Worm (Caenorhabditis elegans) whole organism, L1 larva: Measurements from ENCODE around the gene ttr-14.
A peak's percentile ranks its signal among the peaks of the same experiment; 100 is the strongest.

Experiments
- C16A3.4 ChIP-seq: fragments of 150-350 bp; optimal IDR thresholded peaks from 2 replicates; lab custom pipeline; 2014; ENCODE audit warnings: missing biosample characterization, missing genetic modification characterization
- C34B4.2 ChIP-seq: sonication (generic microtip); optimal IDR thresholded peaks from 2 replicates; lab custom pipeline; 2017; ENCODE audit warnings: mild to moderate bottlenecking, missing genetic modification characterization, missing compliant biosample characterization
- F16B12.6 ChIP-seq: fragments of 150-350 bp; optimal IDR thresholded peaks from 2 replicates; lab custom pipeline; 2014; ENCODE audit warnings: missing biosample characterization, missing genetic modification characterization
- ama-1 ChIP-seq: fragments of 150-350 bp; optimal IDR thresholded peaks from 2 replicates; lab custom pipeline; 2014
- ceh-8 ChIP-seq: fragments of 200-800 bp; sonication (Bioruptor generic); optimal IDR thresholded peaks from 2 replicates; lab custom pipeline; 2018; ENCODE audit warnings: mild to moderate bottlenecking, missing genetic modification characterization, moderate library complexity, missing compliant biosample characterization
- ceh-88 ChIP-seq: fragments of 200-800 bp; sonication (Bioruptor generic); IDR thresholded peaks from 2 replicates; pipeline ENCODE4 v1.3.6; 2022; ENCODE audit warnings: missing genetic modification characterization, missing compliant biosample characterization
- dpl-1 ChIP-seq, 3 experiments: fragments of 150-350 bp in 2 of 3; sonication (generic microtip) in 1 of 3; optimal IDR thresholded peaks; 2 replicates each; lab custom pipeline; 2014 to 2017; ENCODE audit warnings: missing biosample characterization in 3 of 3, missing genetic modification characterization in 3 of 3, missing genetic modification reagents in 3 of 3
- dsc-1 ChIP-seq: sonication (generic microtip); optimal IDR thresholded peaks from 2 replicates; lab custom pipeline; 2016; ENCODE audit warnings: mild to moderate bottlenecking, missing genetic modification characterization, missing compliant biosample characterization
- efl-1 ChIP-seq, 4 experiments: fragments of 150-350 bp; optimal IDR thresholded peaks in 3 of 4; peaks in 1 of 4; 1 replicate in 1 of 4; 2 replicates in 3 of 4; lab custom pipeline; 2014; ENCODE audit warnings: missing biosample characterization in 2 of 4, missing genetic modification characterization in 2 of 4, missing genetic modification reagents in 2 of 4
- egl-13 ChIP-seq: sonication (generic microtip); optimal IDR thresholded peaks from 2 replicates; lab custom pipeline; 2016; ENCODE audit warnings: missing genotype, missing genetic modification reagents, missing genetic modification characterization, missing compliant biosample characterization
- egl-27 ChIP-seq, 2 experiments: fragments of 150-350 bp in 1 of 2; sonication (generic microtip); optimal IDR thresholded peaks; 3 replicates each; lab custom pipeline; 2017 to 2018; ENCODE audit warnings: missing biosample characterization in 2 of 2, missing genetic modification characterization in 2 of 2, missing genetic modification reagents in 2 of 2
- elt-2 ChIP-seq: sonication (generic microtip); optimal IDR thresholded peaks from 2 replicates; lab custom pipeline; 2016; ENCODE audit warnings: missing genetic modification characterization, mild to moderate bottlenecking, inconsistent platforms, missing compliant biosample characterization, missing genetic modification reagents
- elt-3 ChIP-seq, 6 experiments: fragments of 150-350 bp in 1 of 6; sonication (generic microtip); optimal IDR thresholded peaks; 2 replicates each; lab custom pipeline; 2017 to 2018; ENCODE audit warnings: missing biosample characterization in 6 of 6, missing genetic modification characterization in 6 of 6, inconsistent platforms in 1 of 6
- ets-5 ChIP-seq: fragments of 200-800 bp; sonication (Bioruptor generic); IDR thresholded peaks from 2 replicates; pipeline ENCODE4 v1.3.6; 2022; ENCODE audit warnings: missing genetic modification characterization, missing compliant biosample characterization
- hlh-17 ChIP-seq: fragments of 200-800 bp; sonication (Bioruptor generic); optimal IDR thresholded peaks from 2 replicates; lab custom pipeline; 2018; ENCODE audit warnings: missing genetic modification characterization, mild to moderate bottlenecking, missing compliant biosample characterization, moderate library complexity, borderline replicate concordance
- hpl-2 ChIP-seq: fragments of 150-350 bp; optimal IDR thresholded peaks from 2 replicates; lab custom pipeline; 2014; ENCODE audit warnings: missing biosample characterization, missing genetic modification reagents, missing genetic modification characterization
- lin-14 ChIP-seq: fragments of 200-800 bp; sonication (Bioruptor generic); optimal IDR thresholded peaks from 2 replicates; lab custom pipeline; 2018; ENCODE audit warnings: mild to moderate bottlenecking, missing genetic modification characterization, moderate library complexity, missing compliant biosample characterization
- lin-15B ChIP-seq: fragments of 150-350 bp; sonication (generic microtip); optimal IDR thresholded peaks from 3 replicates; lab custom pipeline; 2014; ENCODE audit warnings: missing biosample characterization, missing genetic modification characterization
- lin-35 ChIP-seq, 2 experiments: fragments of 150-350 bp; optimal IDR thresholded peaks; 2 replicates each; lab custom pipeline; 2014; ENCODE audit warnings: missing biosample characterization in 2 of 2, missing genetic modification characterization in 2 of 2, missing genetic modification reagents in 2 of 2
- lin-39 ChIP-seq: fragments of 150-350 bp; optimal IDR thresholded peaks from 2 replicates; lab custom pipeline; 2014; ENCODE audit warnings: missing biosample characterization, missing genetic modification reagents, missing genetic modification characterization
- mep-1 ChIP-seq: fragments of 150-350 bp; optimal IDR thresholded peaks from 2 replicates; lab custom pipeline; 2014; ENCODE audit warnings: missing biosample characterization, missing genetic modification characterization
- nhr-20 ChIP-seq: sonication (generic microtip); optimal IDR thresholded peaks from 2 replicates; lab custom pipeline; 2016; ENCODE audit warnings: mild to moderate bottlenecking, missing genetic modification characterization, missing compliant biosample characterization
- nhr-71 ChIP-seq: sonication (generic microtip); optimal IDR thresholded peaks from 2 replicates; lab custom pipeline; 2016; ENCODE audit warnings: mild to moderate bottlenecking, missing genetic modification characterization, moderate library complexity, missing compliant biosample characterization
- nhr-76 ChIP-seq: sonication (generic microtip); optimal IDR thresholded peaks from 2 replicates; lab custom pipeline; 2017; ENCODE audit warnings: missing biosample characterization, missing genetic modification characterization
- nhr-77 ChIP-seq: fragments of 150-350 bp; optimal IDR thresholded peaks from 2 replicates; lab custom pipeline; 2014; ENCODE audit warnings: missing biosample characterization, missing genetic modification characterization
- nhr-85 ChIP-seq: sonication (generic microtip); peaks from one replicate; lab custom pipeline; 2016; ENCODE audit warnings: missing genetic modification characterization, inconsistent platforms, missing compliant biosample characterization
- nhr-90 ChIP-seq: sonication (generic microtip); optimal IDR thresholded peaks from 2 replicates; lab custom pipeline; 2016; ENCODE audit warnings: mild to moderate bottlenecking, missing genetic modification characterization, missing compliant biosample characterization; ENCODE audit not compliant: poor library complexity
- pag-3 ChIP-seq: sonication (generic microtip); optimal IDR thresholded peaks from 2 replicates; lab custom pipeline; 2017; ENCODE audit warnings: missing genetic modification characterization, mild to moderate bottlenecking, missing compliant biosample characterization, antibody characterized with exemption, borderline replicate concordance; ENCODE audit not compliant: insufficient read depth
- pqm-1 ChIP-seq: sonication (generic microtip); optimal IDR thresholded peaks from 3 replicates; lab custom pipeline; 2017; ENCODE audit warnings: missing biosample characterization, missing genetic modification characterization
- snu-23 ChIP-seq: sonication (generic microtip); optimal IDR thresholded peaks from 2 replicates; lab custom pipeline; 2016; ENCODE audit warnings: missing genetic modification characterization, missing compliant biosample characterization
- sox-4 ChIP-seq: sonication (generic microtip); optimal IDR thresholded peaks from 2 replicates; lab custom pipeline; 2016; ENCODE audit warnings: missing genetic modification characterization, missing compliant biosample characterization
- sptf-1 ChIP-seq: fragments of 150-350 bp; optimal IDR thresholded peaks from 2 replicates; lab custom pipeline; 2014; ENCODE audit warnings: missing biosample characterization, missing genetic modification characterization
- sup-37 ChIP-seq: fragments of 200-800 bp; sonication (Bioruptor generic); optimal IDR thresholded peaks from 2 replicates; lab custom pipeline; 2018; ENCODE audit warnings: mild to moderate bottlenecking, missing genetic modification characterization, missing compliant biosample characterization
- swsn-7 ChIP-seq: sonication (generic microtip); optimal IDR thresholded peaks from 2 replicates; lab custom pipeline; 2016; ENCODE audit warnings: missing genetic modification characterization, missing compliant biosample characterization
- tbx-2 ChIP-seq: sonication (generic microtip); optimal IDR thresholded peaks from 2 replicates; lab custom pipeline; 2016; ENCODE audit warnings: missing genetic modification characterization, missing compliant biosample characterization
- unc-30 ChIP-seq: sonication (generic microtip); optimal IDR thresholded peaks from 2 replicates; lab custom pipeline; 2017; ENCODE audit warnings: missing biosample characterization, missing genetic modification characterization
- unc-62 ChIP-seq: fragments of 150-350 bp; optimal IDR thresholded peaks from 2 replicates; lab custom pipeline; 2014; ENCODE audit warnings: missing biosample characterization, missing genetic modification reagents, missing genetic modification characterization
- unc-86 ChIP-seq: sonication (generic microtip); optimal IDR thresholded peaks from 2 replicates; lab custom pipeline; 2016; ENCODE audit warnings: missing genetic modification characterization, missing compliant biosample characterization
- unc-98 ChIP-seq: fragments of 200-800 bp; sonication (Bioruptor generic); IDR thresholded peaks from 2 replicates; pipeline ENCODE4 v1.3.6; 2022; ENCODE audit warnings: missing genetic modification characterization, missing compliant biosample characterization
- xbp-1 ChIP-seq: sonication (generic microtip); optimal IDR thresholded peaks from 2 replicates; lab custom pipeline; 2016; ENCODE audit warnings: missing genetic modification characterization, missing compliant biosample characterization
- ztf-4 ChIP-seq: fragments of 150-350 bp; optimal IDR thresholded peaks from 2 replicates; lab custom pipeline; 2014; ENCODE audit warnings: missing biosample characterization, missing genetic modification characterization

Gene ttr-14

DNA sequence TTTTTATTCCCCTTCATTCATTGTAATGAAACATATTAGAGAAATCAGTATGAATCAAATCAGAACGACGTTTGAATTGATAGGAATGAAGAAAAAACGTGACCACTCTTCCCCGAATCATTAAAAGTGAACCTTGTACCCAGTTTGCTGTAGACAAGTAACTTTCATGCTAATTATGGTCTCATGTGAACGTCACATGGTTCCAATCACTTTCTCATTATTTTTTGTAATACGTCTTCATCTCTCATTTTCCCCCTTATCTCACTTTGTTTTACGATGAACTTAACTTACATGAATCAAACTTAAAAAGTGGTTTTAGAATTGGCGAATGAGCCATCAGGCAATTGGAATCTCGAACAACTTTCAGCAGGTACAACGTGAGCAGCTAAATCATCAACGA, 14.5 kb upstream of the ttr-14 start (continued):
- no peak for TF ChIP-seq ets-5 (GFP tag; lab: Robert Waterston, UW)
- TF ChIP-seq, all 84 proteins: peak for 25

DNA sequence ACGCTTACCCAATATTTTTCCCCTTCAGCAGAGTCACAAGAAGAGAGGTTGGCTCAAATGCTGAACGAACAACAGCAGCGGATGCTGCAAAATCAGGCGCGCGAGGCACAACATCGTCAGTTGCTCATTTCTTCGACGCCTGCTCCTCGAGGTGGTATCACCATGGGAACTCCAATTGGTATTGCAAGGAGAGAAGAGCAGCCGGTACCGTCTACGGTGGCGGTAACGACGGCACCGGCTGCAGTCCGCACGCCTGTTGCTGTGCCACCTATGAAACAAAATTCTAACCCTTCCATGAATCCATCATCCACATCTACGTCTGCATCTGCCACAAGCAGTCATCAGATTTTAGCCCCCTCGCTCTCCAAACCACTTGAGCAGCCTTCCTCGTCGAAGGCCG, 12.4 kb upstream of the ttr-14 start:
- TF ChIP-seq dsc-1 (no peak), F16B12.6 (tag; lab: Kevin White, UChicago) (no peak), swsn-7 (no peak), dpl-1 (GFP tag; optimal IDR thresholded peaks at IDR 0.05; lab: Kevin White, UChicago) (no peak), lin-39 (no peak), pqm-1 (tag; lab: Kevin White, UChicago) (no peak), nhr-76 (tag; lab: Kevin White, UChicago) (no peak), mep-1 (tag; lab: Kevin White, UChicago) (no peak), xbp-1 (no peak)

DNA sequence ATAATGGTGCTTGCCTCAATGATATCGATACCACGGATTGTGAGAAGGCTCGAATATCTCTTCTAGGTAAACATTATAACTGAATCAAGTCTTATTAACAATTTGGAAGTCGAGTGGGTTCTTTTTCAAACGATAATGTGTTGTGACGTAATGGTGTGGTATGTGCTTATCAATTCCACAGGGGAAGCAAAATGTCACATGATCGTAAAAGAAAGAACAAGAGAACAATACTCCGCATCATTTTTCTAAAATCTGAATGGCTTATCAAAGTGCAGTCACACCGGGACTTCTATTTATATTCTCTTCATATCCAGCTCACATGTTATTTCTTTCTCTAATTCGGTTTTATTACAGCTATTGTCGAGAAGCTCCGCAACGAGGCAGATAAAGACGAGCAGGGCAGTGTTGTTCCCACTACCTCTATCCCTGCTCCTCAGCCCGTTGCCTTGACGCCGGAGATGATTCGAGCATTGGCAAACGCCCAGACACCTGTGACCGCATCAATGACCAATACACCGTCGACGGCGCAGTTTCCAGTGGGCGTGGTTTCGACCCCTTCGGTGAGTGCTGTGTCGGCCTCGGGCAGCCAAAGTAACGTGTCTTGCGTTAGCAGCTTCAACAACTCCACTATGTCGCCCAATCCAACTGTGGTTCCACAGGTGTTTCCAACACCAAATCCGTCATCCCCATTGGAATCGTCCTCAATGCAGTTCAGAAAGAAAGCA, 6.6 kb upstream of the ttr-14 start:
- TF ChIP-seq elt-3 (tag; optimal IDR thresholded peaks at IDR 0.05; lab: Kevin White, UChicago) (peak in 1 of 6 experiments; percentile 52), sox-4 (tag; lab: Kevin White, UChicago) (no peak), nhr-71 (tag; lab: Kevin White, UChicago) (peak; percentile 48), ceh-8 (GFP tag; lab: Kevin White, UChicago) (no peak), snu-23 (GFP tag; lab: Kevin White, UChicago) (peak; percentile 1), C16A3.4 (tag; lab: Kevin White, UChicago) (no peak), elt-2 (peak; percentile 62), tbx-2 (no peak), nhr-20 (tag; lab: Kevin White, UChicago) (peak; percentile 46), unc-98 (GFP tag; lab: Robert Waterston, UW) (no peak), lin-35 (GFP tag; optimal IDR thresholded peaks at IDR 0.05; lab: Kevin White, UChicago) (peak in 1 of 2 experiments; percentile 28), hpl-2 (no peak), efl-1 (optimal IDR thresholded peaks at IDR 0.05; lab: Kevin White, UChicago) (no peak), efl-1 (GFP tag; optimal IDR thresholded peaks at IDR 0.05 in 1 of 2; lab: Kevin White, UChicago) (peak in 1 of 2 experiments; percentile 16), nhr-85 (tag; lab: Kevin White, UChicago) (peak; percentile 76), xbp-1 (no peak), C34B4.2 (no peak)

DNA sequence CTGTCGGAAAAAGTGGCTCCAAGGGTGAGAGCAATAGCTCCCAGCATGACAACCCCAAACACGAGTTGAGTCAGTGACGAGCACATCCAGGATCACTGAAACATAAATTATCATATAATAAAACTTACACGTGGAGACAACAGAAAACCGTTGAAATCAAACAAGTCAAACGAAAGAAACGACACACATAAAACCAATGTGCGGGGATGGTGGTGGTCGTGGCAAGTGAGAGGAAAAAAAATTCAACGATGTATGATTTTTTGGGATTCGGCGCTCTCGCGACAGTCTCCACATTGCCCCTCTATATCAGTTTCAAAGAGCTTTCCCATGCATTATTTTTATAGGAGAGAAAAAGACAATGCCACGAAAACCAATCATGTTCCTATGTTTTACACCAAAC, 3.5 kb upstream of the ttr-14 start, which contains the start of gene clc-4:
Gene clc-4, minus strand, starts transcription at position 101 of the 400 bp plus-strand sequence.
- no peak for TF ChIP-seq dsc-1
- no peak for TF ChIP-seq ets-5 (GFP tag; lab: Robert Waterston, UW)
- no peak for TF ChIP-seq unc-30 (tag; lab: Kevin White, UChicago)
- TF ChIP-seq nhr-90 (tag; lab: Kevin White, UChicago), result no peak
- TF ChIP-seq elt-2, result no peak
- TF ChIP-seq nhr-77 (tag; lab: Kevin White, UChicago), result no peak
- no peak for TF ChIP-seq efl-1 (optimal IDR thresholded peaks at IDR 0.05; lab: Kevin White, UChicago)
- no peak for TF ChIP-seq efl-1 (GFP tag; optimal IDR thresholded peaks at IDR 0.05 in 1 of 2; lab: Kevin White, UChicago)
- no peak for TF ChIP-seq unc-62 (GFP tag; lab: Kevin White, UChicago)
- TF ChIP-seq egl-13 (tag; lab: Kevin White, UChicago), result no peak

DNA sequence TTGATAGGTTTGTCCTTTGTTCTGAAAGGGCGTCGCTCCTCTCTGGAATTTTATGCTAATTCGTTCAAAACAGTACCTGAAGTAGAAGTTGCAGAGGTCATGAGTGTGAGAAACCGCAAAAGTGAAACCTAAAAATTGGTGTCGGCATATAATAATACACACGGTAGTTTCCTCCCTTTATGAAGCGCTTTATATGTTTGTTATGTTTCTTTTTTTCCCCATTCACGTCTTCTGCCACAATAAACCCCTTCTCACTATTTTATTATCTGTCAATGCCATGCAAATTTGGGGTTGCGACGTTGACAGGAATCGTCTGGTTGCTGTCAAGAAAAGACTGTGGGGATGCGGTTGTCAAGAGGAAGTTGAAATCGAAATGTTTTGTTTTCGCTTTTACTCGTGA, 5.1 kb downstream of the ttr-14 start, which contains the start of gene vap-2:
Gene vap-2, minus strand, starts transcription at position 101 of the 400 bp plus-strand sequence.
- TF ChIP-seq sptf-1 (tag; lab: Kevin White, UChicago) (no peak), lin-14 (GFP tag; lab: Kevin White, UChicago) (no peak), xbp-1 (no peak), sup-37 (no peak), hpl-2 (no peak), nhr-90 (tag; lab: Kevin White, UChicago) (no peak), ceh-88 (GFP tag; lab: Robert Waterston, UW) (no peak), egl-27 (tag; optimal IDR thresholded peaks at IDR 0.05; lab: Kevin White, UChicago) (no peak), dpl-1 (GFP tag; optimal IDR thresholded peaks at IDR 0.05; lab: Kevin White, UChicago) (no peak), lin-15B (no peak), pag-3 (no peak), unc-86 (tag; lab: Kevin White, UChicago) (no peak), ama-1 (lab: Kevin White, UChicago) (no peak), nhr-71 (tag; lab: Kevin White, UChicago) (no peak), swsn-7 (no peak), F16B12.6 (tag; lab: Kevin White, UChicago) (no peak), ztf-4 (no peak), pqm-1 (tag; lab: Kevin White, UChicago) (no peak), hlh-17 (no peak), snu-23 (GFP tag; lab: Kevin White, UChicago) (no peak)
